Fruit fly (Drosophila melanogaster) whole organism, wandering third instar larva: Measurements from ENCODE around the gene Hmu.

Source experiments
- Abd-B ChIP-seq: fragments of >200 bp; optimal IDR thresholded peaks from 2 replicates; lab custom pipeline; 2017; ENCODE audit warnings: missing biosample characterization, missing genetic modification characterization
- CG32264 ChIP-seq: fragments of 200-800 bp; sonication (Bioruptor generic); optimal IDR thresholded peaks from 2 replicates; lab custom pipeline; 2016; ENCODE audit warnings: missing biosample characterization, missing genetic modification characterization
- CG9705 ChIP-seq: fragments of 200-800 bp; sonication (Bioruptor generic); optimal IDR thresholded peaks from 2 replicates; lab custom pipeline; 2018; ENCODE audit warnings: missing biosample characterization, mild to moderate bottlenecking, missing genetic modification characterization
- CrebA ChIP-seq: fragments of 200-800 bp; sonication (Bioruptor generic); optimal IDR thresholded peaks from 2 replicates; lab custom pipeline; 2016; ENCODE audit warnings: missing biosample characterization, mild to moderate bottlenecking, missing genetic modification characterization, borderline replicate concordance
- Dfd ChIP-seq: fragments of >200 bp; optimal IDR thresholded peaks from 2 replicates; lab custom pipeline; 2017; ENCODE audit warnings: missing biosample characterization, missing genetic modification characterization
- Dif ChIP-seq: fragments of 200-275, 200-300 bp; sonication (Bioruptor generic); optimal IDR thresholded peaks from 2 replicates; lab custom pipeline; 2018; ENCODE audit warnings: missing biosample characterization, missing genetic modification characterization; ENCODE audit not compliant: partially characterized antibody
- GATAd ChIP-seq: sonication (Bioruptor generic); optimal IDR thresholded peaks from 2 replicates; lab custom pipeline; 2016; ENCODE audit warnings: missing biosample characterization, missing genetic modification characterization
- HLH106 ChIP-seq: fragments of 200-800 bp; optimal IDR thresholded peaks from 3 replicates; lab custom pipeline; 2019; ENCODE audit warnings: missing biosample characterization, mild to moderate bottlenecking, missing genetic modification characterization, moderate library complexity
- Hnf4 ChIP-seq: fragments of 200-800 bp; sonication (Bioruptor generic); optimal IDR thresholded peaks from 2 replicates; lab custom pipeline; 2016; ENCODE audit warnings: missing biosample characterization, mild to moderate bottlenecking, missing genetic modification characterization
- Hr78 ChIP-seq: fragments of >200 bp; optimal IDR thresholded peaks from 2 replicates; lab custom pipeline; 2017; ENCODE audit warnings: missing biosample characterization, missing genetic modification characterization
- Hr83 ChIP-seq: fragments of 200-300 bp; sonication (Bioruptor generic); optimal IDR thresholded peaks from 2 replicates; lab custom pipeline; 2016; ENCODE audit warnings: missing biosample characterization, mild to moderate bottlenecking, missing genetic modification characterization, moderate library complexity; ENCODE audit not compliant: poor library complexity, severe bottlenecking
- Jra ChIP-seq: sonication (Bioruptor generic); optimal IDR thresholded peaks from 2 replicates; lab custom pipeline; 2016; ENCODE audit warnings: missing biosample characterization, missing genetic modification characterization
- Mio ChIP-seq: sonication (Bioruptor generic); optimal IDR thresholded peaks from 2 replicates; lab custom pipeline; 2016; ENCODE audit warnings: missing biosample characterization, missing genetic modification characterization
- Myc ChIP-seq: fragments of >200 bp; optimal IDR thresholded peaks from 2 replicates; lab custom pipeline; 2017
- N ChIP-seq: fragments of >200 bp; optimal IDR thresholded peaks from 2 replicates; lab custom pipeline; 2018; ENCODE audit warnings: missing biosample characterization, missing external identifiers, missing genetic modification characterization
- OdsH ChIP-seq: fragments of 200-800 bp; sonication (Bioruptor generic); optimal IDR thresholded peaks from 2 replicates; lab custom pipeline; 2016; ENCODE audit warnings: missing biosample characterization, mild to moderate bottlenecking, missing genetic modification characterization
- Rel ChIP-seq, 2 experiments: fragments of 200-800 bp; sonication (Bioruptor generic) in 1 of 2; optimal IDR thresholded peaks; 2 replicates in 1 of 2; 3 replicates in 1 of 2; lab custom pipeline; 2016 to 2019; ENCODE audit warnings: mild to moderate bottlenecking in 2 of 2, missing biosample characterization in 2 of 2, missing genetic modification characterization in 2 of 2, moderate library complexity in 1 of 2
- Sp1 ChIP-seq: fragments of 200-800 bp; sonication (Bioruptor generic); optimal IDR thresholded peaks from 3 replicates; lab custom pipeline; 2019; ENCODE audit warnings: missing biosample characterization, mild to moderate bottlenecking, missing genetic modification characterization, moderate library complexity
- Vsx2 ChIP-seq: fragments of 200-300, 225-300 bp; sonication (Bioruptor generic); optimal IDR thresholded peaks from 2 replicates; lab custom pipeline; 2018; ENCODE audit warnings: missing biosample characterization, missing genetic modification characterization; ENCODE audit not compliant: partially characterized antibody
- br ChIP-seq: fragments of 200-800 bp; sonication (Bioruptor generic); optimal IDR thresholded peaks from 2 replicates; lab custom pipeline; 2016; ENCODE audit warnings: missing biosample characterization, missing genetic modification characterization
- brk ChIP-seq: fragments of 200-800 bp; sonication (Bioruptor generic); optimal IDR thresholded peaks from 2 replicates; lab custom pipeline; 2016; ENCODE audit warnings: missing biosample characterization, mild to moderate bottlenecking, missing genetic modification characterization
- dl ChIP-seq, 2 experiments: fragments of 175-275, 200-275 bp in 1 of 2; fragments of 200-275 bp in 1 of 2; sonication (Bioruptor generic); optimal IDR thresholded peaks; lab custom pipeline; 2018; ENCODE audit warnings: mild to moderate bottlenecking in 2 of 2, missing biosample characterization in 2 of 2, missing genetic modification characterization in 2 of 2, moderate library complexity in 2 of 2; ENCODE audit not compliant: partially characterized antibody in 2 of 2, insufficient read depth in 1 of 2
- dmrt93B ChIP-seq: fragments of 200-800 bp; sonication (Bioruptor generic); optimal IDR thresholded peaks from 2 replicates; lab custom pipeline; 2018; ENCODE audit warnings: missing biosample characterization, mild to moderate bottlenecking, missing genetic modification characterization
- dsf ChIP-seq: sonication (Bioruptor generic); optimal IDR thresholded peaks from 2 replicates; lab custom pipeline; 2016; ENCODE audit warnings: missing biosample characterization, missing genetic modification characterization, borderline replicate concordance
- ey ChIP-seq: fragments of 200-800 bp; sonication (Bioruptor generic); optimal IDR thresholded peaks from 2 replicates; lab custom pipeline; 2016; ENCODE audit warnings: missing biosample characterization, missing genetic modification characterization
- foxo ChIP-seq, 2 experiments: fragments of 200-800 bp; sonication (Bioruptor generic); optimal IDR thresholded peaks; 2 replicates in 1 of 2; 3 replicates in 1 of 2; lab custom pipeline; 2016 to 2017; ENCODE audit warnings: missing biosample characterization in 2 of 2, missing genetic modification characterization in 2 of 2
- fru ChIP-seq: fragments of 200-800 bp; sonication (Bioruptor generic); optimal IDR thresholded peaks from 3 replicates; lab custom pipeline; 2016; ENCODE audit warnings: missing biosample characterization, mild to moderate bottlenecking, missing genetic modification characterization
- h ChIP-seq: fragments of 200-800 bp; sonication (Bioruptor generic); optimal IDR thresholded peaks from 3 replicates; lab custom pipeline; 2016; ENCODE audit warnings: missing biosample characterization, mild to moderate bottlenecking, missing genetic modification characterization
- jim ChIP-seq: fragments of 175-275, 200-325 bp; sonication (Bioruptor generic); optimal IDR thresholded peaks from 2 replicates; lab custom pipeline; 2016; ENCODE audit warnings: missing biosample characterization, mild to moderate bottlenecking, missing genetic modification characterization
- lola ChIP-seq: fragments of >200 bp; optimal IDR thresholded peaks from 2 replicates; lab custom pipeline; 2017; ENCODE audit warnings: missing biosample characterization, missing genetic modification characterization
- pan ChIP-seq: fragments of >200 bp; optimal IDR thresholded peaks from 2 replicates; lab custom pipeline; 2017
- psq ChIP-seq: fragments of 200-800 bp; sonication (Bioruptor generic); optimal IDR thresholded peaks from 3 replicates; lab custom pipeline; 2017; ENCODE audit warnings: missing biosample characterization, mild to moderate bottlenecking, missing genetic modification characterization, moderate library complexity
- rgr ChIP-seq: fragments of 200-800 bp; sonication (Bioruptor generic); optimal IDR thresholded peaks from 3 replicates; lab custom pipeline; 2016; ENCODE audit warnings: missing biosample characterization, mild to moderate bottlenecking, missing genetic modification characterization
- sage ChIP-seq: fragments of 200-800 bp; sonication (Bioruptor generic); optimal IDR thresholded peaks from 2 replicates; lab custom pipeline; 2016; ENCODE audit warnings: missing biosample characterization, mild to moderate bottlenecking, missing genetic modification characterization
- sv ChIP-seq: fragments of 200-800 bp; sonication (Bioruptor generic); optimal IDR thresholded peaks from 3 replicates; lab custom pipeline; 2016; ENCODE audit warnings: missing biosample characterization, missing genetic modification characterization
- tai ChIP-seq: sonication (Bioruptor generic); optimal IDR thresholded peaks from 2 replicates; lab custom pipeline; 2016; ENCODE audit warnings: missing biosample characterization, missing genetic modification characterization
- usp ChIP-seq: fragments of >200 bp; optimal IDR thresholded peaks from 2 replicates; lab custom pipeline; 2017; ENCODE audit warnings: missing biosample characterization, missing genetic modification characterization
- woc ChIP-seq: sonication (Bioruptor generic); optimal IDR thresholded peaks from 2 replicates; lab custom pipeline; 2016; ENCODE audit warnings: missing biosample characterization, mild to moderate bottlenecking, missing genetic modification characterization

Gene Hmu

DNA sequence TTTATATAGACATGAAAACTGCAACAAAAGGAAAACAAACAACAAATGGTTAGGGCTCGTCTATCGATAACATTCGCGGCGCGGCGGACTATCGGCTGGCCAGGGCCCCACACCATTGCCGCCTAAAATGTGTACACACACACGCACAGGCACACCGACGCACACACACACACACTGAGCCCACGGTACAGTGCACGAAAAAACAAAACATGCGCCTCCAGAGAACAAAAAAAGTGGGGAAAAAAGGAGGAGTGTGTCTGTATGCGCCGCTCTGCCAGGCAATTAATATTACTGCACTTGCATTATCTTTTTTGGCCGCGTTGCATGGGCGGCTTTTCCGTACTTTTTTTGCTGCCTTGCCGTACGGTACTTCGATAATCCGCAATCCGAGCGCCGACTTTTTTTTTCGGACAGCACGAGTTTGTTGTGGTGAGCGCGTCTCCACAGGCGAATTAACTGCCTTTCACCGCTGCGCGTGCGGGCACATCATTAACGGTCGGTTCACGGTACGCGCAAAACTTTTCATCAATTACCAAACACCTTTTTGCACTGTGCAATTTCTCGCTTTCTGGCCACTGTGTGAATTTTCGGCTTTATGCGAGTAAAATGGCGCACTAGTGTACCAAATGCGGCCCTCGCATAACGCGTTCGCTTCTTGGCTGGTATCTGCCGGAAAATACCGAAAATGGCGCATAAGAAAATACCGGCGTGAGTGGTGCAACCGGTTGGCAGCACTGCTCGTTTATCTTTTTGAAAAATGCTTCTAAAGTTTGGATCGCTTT is 24.9 kb upstream of the Hmu start, which contains the start of gene woc:
Gene woc, minus strand, starts transcription at position 622 of the 782 bp plus-strand sequence.
- TF ChIP-seq dl (GFP tag; optimal IDR thresholded peaks at IDR 0.05; lab: Kevin White, UChicago; ENCODE audit: insufficient read depth in 1 of 2, partially characterized antibody in 2 of 2): no peak
- peak; percentile 76 for TF ChIP-seq Hr83
- no peak for TF ChIP-seq CG32264 (GFP tag; lab: Kevin White, UChicago)
- no peak for TF ChIP-seq Mio (GFP tag; lab: Kevin White, UChicago)
- no peak for TF ChIP-seq Dif (GFP tag; lab: Kevin White, UChicago)
- no peak for TF ChIP-seq woc (GFP tag; lab: Kevin White, UChicago)
- TF ChIP-seq rgr: peak; percentile 53
- TF ChIP-seq Vsx2 (GFP tag; lab: Kevin White, UChicago): no peak
- TF ChIP-seq Sp1 (GFP tag; lab: Kevin White, UChicago): peak; percentile 64
- no peak for TF ChIP-seq pan (lab: Kevin White, UChicago)
- TF ChIP-seq Jra (GFP tag; lab: Kevin White, UChicago): no peak
- peak; percentile 39 for TF ChIP-seq sv (GFP tag; lab: Kevin White, UChicago)
- no peak for TF ChIP-seq HLH106 (tag; lab: Kevin White, UChicago)
- TF ChIP-seq dsf (GFP tag; lab: Kevin White, UChicago): no peak
- TF ChIP-seq OdsH (GFP tag; lab: Kevin White, UChicago): peak; percentile 71
- peak; percentile 97 for TF ChIP-seq jim
- no peak for TF ChIP-seq CG9705
- TF ChIP-seq Myc (lab: Kevin White, UChicago): no peak
- TF ChIP-seq dmrt93B (GFP tag; lab: Kevin White, UChicago): no peak
- no peak for TF ChIP-seq Hnf4 (GFP tag; lab: Kevin White, UChicago)
- TF ChIP-seq fru (GFP tag; lab: Kevin White, UChicago): peak; percentile 80
- no peak for TF ChIP-seq Hr78 (GFP tag; lab: Kevin White, UChicago)
- TF ChIP-seq h (GFP tag; lab: Kevin White, UChicago): peak; percentile 80
- peak; percentile 74 for TF ChIP-seq psq
- no peak for TF ChIP-seq CrebA
- peak; percentile 68 for TF ChIP-seq br (GFP tag; lab: Kevin White, UChicago)
- no peak for TF ChIP-seq lola (GFP tag; lab: Kevin White, UChicago)
- peak; percentile 64 for TF ChIP-seq N (GFP tag; lab: Kevin White, UChicago)
- TF ChIP-seq Rel (GFP tag; optimal IDR thresholded peaks at IDR 0.05; lab: Kevin White, UChicago): no peak
- peak; percentile 72 for TF ChIP-seq Rel (tag; optimal IDR thresholded peaks at IDR 0.05; lab: Kevin White, UChicago)
- no peak for TF ChIP-seq Dfd (GFP tag; lab: Kevin White, UChicago)
- no peak for TF ChIP-seq sage (GFP tag; lab: Kevin White, UChicago)
- peak in 1 of 2 experiments; percentile 79 for TF ChIP-seq foxo (GFP tag; optimal IDR thresholded peaks at IDR 0.05; lab: Kevin White, UChicago)
- no peak for TF ChIP-seq Abd-B
- TF ChIP-seq usp (GFP tag; lab: Kevin White, UChicago): no peak
- TF ChIP-seq GATAd (GFP tag; lab: Kevin White, UChicago): no peak
- TF ChIP-seq ey (GFP tag; lab: Kevin White, UChicago): peak; percentile 78
- no peak for TF ChIP-seq tai
- no peak for TF ChIP-seq brk (GFP tag; lab: Kevin White, UChicago)

DNA sequence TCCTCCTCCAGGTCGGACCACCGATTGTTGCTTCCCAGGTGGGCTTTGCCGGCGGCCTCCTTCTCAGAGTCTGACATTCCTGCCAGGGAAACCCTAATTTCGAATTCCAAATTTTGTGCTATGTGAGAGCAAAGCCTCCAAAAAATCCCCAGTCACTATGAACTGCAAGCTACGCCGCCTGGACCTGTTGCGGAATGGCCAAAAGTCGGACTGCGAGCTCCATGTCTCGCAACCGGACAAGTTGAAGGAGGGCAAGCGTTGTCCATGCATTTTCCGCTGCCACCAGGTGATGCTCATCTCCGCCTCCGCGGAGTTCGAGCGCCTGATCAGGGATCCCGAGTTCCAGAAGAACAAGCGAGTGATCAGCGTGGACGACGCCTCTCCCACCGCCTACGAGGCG is 23.2 kb upstream of the Hmu start, which contains the start of the genes CG14262 and CG14260:
Gene CG14262, minus strand, starts transcription at position 101 of the 400 bp plus-strand sequence.
Gene CG14260, plus strand, starts transcription at position 128 of the 400 bp plus-strand sequence.
- TF ChIP-seq dmrt93B (GFP tag; lab: Kevin White, UChicago) (no peak), GATAd (GFP tag; lab: Kevin White, UChicago) (no peak), Sp1 (GFP tag; lab: Kevin White, UChicago) (no peak), pan (lab: Kevin White, UChicago) (no peak), Jra (GFP tag; lab: Kevin White, UChicago) (no peak), jim (no peak), usp (GFP tag; lab: Kevin White, UChicago) (no peak), h (GFP tag; lab: Kevin White, UChicago) (no peak), CG9705 (no peak), Mio (GFP tag; lab: Kevin White, UChicago) (no peak), Hr83 (no peak), Dif (GFP tag; lab: Kevin White, UChicago) (no peak), lola (GFP tag; lab: Kevin White, UChicago) (no peak), fru (GFP tag; lab: Kevin White, UChicago) (no peak), ey (GFP tag; lab: Kevin White, UChicago) (no peak), dsf (GFP tag; lab: Kevin White, UChicago) (no peak), Abd-B (no peak), OdsH (GFP tag; lab: Kevin White, UChicago) (no peak)
